Fruit fly (Drosophila melanogaster): ENCODE data around the gene colt.
A peak's percentile ranks its signal among the peaks of the same experiment; 100 is the strongest.

Gene colt

DNA sequence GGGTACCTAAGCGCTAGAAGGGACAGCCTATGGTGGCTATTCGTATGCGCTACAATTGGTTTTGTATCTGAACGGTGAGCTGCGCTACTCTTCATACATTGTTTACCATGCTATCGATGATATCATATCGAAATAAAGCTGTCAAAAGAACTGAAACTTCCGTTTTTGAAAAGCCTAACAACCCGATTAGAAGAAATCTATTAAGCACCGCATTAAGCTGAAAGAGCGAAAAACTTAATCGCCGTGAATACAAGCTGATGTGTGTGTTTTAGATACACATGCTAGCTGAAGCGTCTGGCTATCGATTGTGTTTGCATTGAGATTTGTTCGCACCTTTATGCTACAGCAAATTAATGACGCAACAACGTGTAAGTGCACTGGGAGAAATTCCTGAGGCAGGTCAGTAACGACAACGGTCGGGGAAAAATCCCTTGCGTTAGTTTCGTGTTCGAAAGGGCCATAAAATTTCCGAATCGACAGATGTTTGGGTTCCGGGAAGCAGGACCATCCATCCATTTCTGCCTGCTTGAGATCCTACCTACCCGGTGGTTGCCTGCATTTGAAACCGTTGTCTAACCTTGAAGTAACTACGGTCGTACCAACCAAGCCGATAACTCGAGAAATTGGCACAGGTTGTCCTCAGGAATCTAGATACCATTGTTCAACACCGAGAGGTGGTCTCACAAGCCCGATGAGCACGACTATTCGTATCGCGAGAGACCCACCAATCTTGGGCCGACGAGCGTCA lies 19.4 kb downstream of the colt start:
- TF ChIP-seq ro (GFP tag; IDR thresholded peaks at IDR 0.05) = no peak
- peak; percentile 69 for TF ChIP-seq Camta (GFP tag; optimal IDR thresholded peaks at IDR 0.05)
- TF ChIP-seq Hand (GFP tag; optimal IDR thresholded peaks at IDR 0.05) = peak; percentile 68
- TF ChIP-seq gro (GFP tag; optimal IDR thresholded peaks at IDR 0.05) = peak; percentile 93
- TF ChIP-seq CG11504 (tag; optimal IDR thresholded peaks at IDR 0.05) = peak; percentile 84
- TF ChIP-seq CG2202 (tag; optimal IDR thresholded peaks at IDR 0.05) = peak; percentile 28
- peak; percentile 88 for TF ChIP-seq BtbVII (GFP tag; optimal IDR thresholded peaks at IDR 0.05)
- no peak for TF ChIP-seq ftz-f1 (GFP tag; optimal IDR thresholded peaks at IDR 0.05)
- no peak for TF ChIP-seq Dref (GFP tag; IDR thresholded peaks at IDR 0.05)
- TF ChIP-seq CG6813 (GFP tag; optimal IDR thresholded peaks at IDR 0.05) = peak; percentile 87
- TF ChIP-seq CG17829 (tag; optimal IDR thresholded peaks at IDR 0.05) = peak; percentile 83
- peak; percentile 77 for TF ChIP-seq tap (tag; optimal IDR thresholded peaks at IDR 0.05)
- TF ChIP-seq lilli (GFP tag; optimal IDR thresholded peaks at IDR 0.05) = peak; percentile 90
- peak; percentile 83 for TF ChIP-seq crc (GFP tag; optimal IDR thresholded peaks at IDR 0.05)
- no peak for TF ChIP-seq Lhr (GFP tag; optimal IDR thresholded peaks at IDR 0.05)
- peak; percentile 18 for TF ChIP-seq sqz (GFP tag; optimal IDR thresholded peaks at IDR 0.05)
- TF ChIP-seq caup (GFP tag; optimal IDR thresholded peaks at IDR 0.05; ENCODE audit: severe bottlenecking) = peak; percentile 89
- TF ChIP-seq CG42726 (GFP tag; IDR thresholded peaks at IDR 0.05; ENCODE audit: partially characterized antibody) = no peak
- peak; percentile 82 for TF ChIP-seq bab2 (GFP tag; optimal IDR thresholded peaks at IDR 0.05)
- no peak for TF ChIP-seq dysf (GFP tag; IDR thresholded peaks at IDR 0.05)
- peak; percentile 81 for TF ChIP-seq CG8944 (GFP tag; optimal IDR thresholded peaks at IDR 0.05)
- peak; percentile 93 for TF ChIP-seq D19A (tag; optimal IDR thresholded peaks at IDR 0.05)
- peak; percentile 88 for TF ChIP-seq Gug (GFP tag; IDR thresholded peaks at IDR 0.05)
- TF ChIP-seq lov (optimal IDR thresholded peaks at IDR 0.05) = no peak
- no peak for TF ChIP-seq lov (GFP tag; IDR thresholded peaks at IDR 0.05)
- TF ChIP-seq CG11085 (GFP tag; IDR thresholded peaks at IDR 0.05) = no peak
- peak; percentile 52 for TF ChIP-seq Sox102F (GFP tag; optimal IDR thresholded peaks at IDR 0.05)
- no peak for TF ChIP-seq HLH3B (GFP tag; IDR thresholded peaks at IDR 0.05)
- TF ChIP-seq nerfin-1 (tag; optimal IDR thresholded peaks at IDR 0.05) = peak; percentile 46
- TF ChIP-seq toy (GFP tag; IDR thresholded peaks at IDR 0.05) = no peak
- TF ChIP-seq kay (GFP tag; optimal IDR thresholded peaks at IDR 0.05) = peak; percentile 79
- TF ChIP-seq CG8281 (tag; optimal IDR thresholded peaks at IDR 0.05) = peak; percentile 65
- TF ChIP-seq CG1603 (tag; optimal IDR thresholded peaks at IDR 0.05) = peak; percentile 75
- no peak for TF ChIP-seq Sin3A (optimal IDR thresholded peaks at IDR 0.05)
- no peak for TF ChIP-seq gsb (GFP tag; IDR thresholded peaks at IDR 0.05)
- peak; percentile 88 for TF ChIP-seq gem (tag; optimal IDR thresholded peaks at IDR 0.05)
- TF ChIP-seq Oaz (GFP tag; IDR thresholded peaks at IDR 0.05) = no peak
- TF ChIP-seq CG13287 (GFP tag; IDR thresholded peaks at IDR 0.05; ENCODE audit: partially characterized antibody) = no peak
- TF ChIP-seq CG18619 (GFP tag; optimal IDR thresholded peaks at IDR 0.05) = peak; percentile 76
- no peak for TF ChIP-seq CG10431 (GFP tag; optimal IDR thresholded peaks at IDR 0.05)
- TF ChIP-seq trem (tag; optimal IDR thresholded peaks at IDR 0.05) = peak; percentile 40
- peak; percentile 50 for TF ChIP-seq en (GFP tag; optimal IDR thresholded peaks at IDR 0.05)
- peak; percentile 67 for TF ChIP-seq CG18764 (GFP tag; optimal IDR thresholded peaks at IDR 0.05)
- peak; percentile 69 for TF ChIP-seq CG17385 (GFP tag; optimal IDR thresholded peaks at IDR 0.05)
- peak; percentile 81 for TF ChIP-seq CG10209 (GFP tag; optimal IDR thresholded peaks at IDR 0.05)
- TF ChIP-seq CG4404 (GFP tag; IDR thresholded peaks at IDR 0.05) = no peak
- TF ChIP-seq wor (GFP tag; IDR thresholded peaks at IDR 0.05) = no peak
- TF ChIP-seq CG13424 (tag; optimal IDR thresholded peaks at IDR 0.05) = peak; percentile 73
- peak; percentile 78 for TF ChIP-seq Oli (tag; optimal IDR thresholded peaks at IDR 0.05)
- TF ChIP-seq dati (GFP tag; IDR thresholded peaks at IDR 0.05) = no peak
